Worm (Caenorhabditis elegans) whole organism, L4 larva: ENCODE measurements around the gene bus-18.
A peak's percentile ranks its signal among the peaks of the same experiment; 100 is the strongest.

Experiments used
- F44E2.7 ChIP-seq: fragments of 200-800 bp; sonication (Bioruptor generic); IDR thresholded peaks from 2 replicates; pipeline ENCODE4 v2.1.2; 2022; ENCODE audit warnings: missing genetic modification characterization, missing compliant biosample characterization
- F49E8.2 ChIP-seq: sonication (generic microtip); optimal IDR thresholded peaks from 2 replicates; lab custom pipeline; 2016; ENCODE audit warnings: missing compliant biosample characterization, mild to moderate bottlenecking, missing genetic modification characterization, borderline replicate concordance
- T20F7.1 ChIP-seq: fragments of 200-800 bp; sonication (Bioruptor generic); optimal IDR thresholded peaks from 2 replicates; lab custom pipeline; 2018; ENCODE audit warnings: mild to moderate bottlenecking, missing genetic modification characterization, missing compliant biosample characterization
- T26A8.4 ChIP-seq: fragments of 200-800 bp; sonication (Bioruptor generic); IDR thresholded peaks from 2 replicates; pipeline ENCODE4 v1.3.6; 2022; ENCODE audit warnings: missing genetic modification characterization, missing compliant biosample characterization
- aha-1 ChIP-seq: fragments of 150-350 bp; peaks from one replicate; lab custom pipeline; 2014; ENCODE audit warnings: missing biosample characterization, missing genetic modification characterization
- ceh-32 ChIP-seq: sonication (generic microtip); optimal IDR thresholded peaks from 2 replicates; lab custom pipeline; 2016; ENCODE audit warnings: mild to moderate bottlenecking, missing genetic modification characterization, missing compliant biosample characterization; ENCODE audit not compliant: poor library complexity
- cey-2 ChIP-seq: sonication (generic microtip); optimal IDR thresholded peaks from 3 replicates; lab custom pipeline; 2017; ENCODE audit warnings: missing genetic modification characterization, mild to moderate bottlenecking, missing compliant biosample characterization, antibody characterized with exemption, borderline replicate concordance; ENCODE audit not compliant: insufficient read depth
- ctbp-1 ChIP-seq: fragments of 200-800 bp; sonication (Bioruptor generic); IDR thresholded peaks from 2 replicates; pipeline ENCODE4 v1.3.6; 2022; ENCODE audit warnings: missing genetic modification reagents, missing genetic modification characterization, missing compliant biosample characterization
- daf-16 ChIP-seq, 3 experiments: sonication (generic microtip); optimal IDR thresholded peaks; 2 replicates each; lab custom pipeline; 2016 to 2017; ENCODE audit warnings: missing genetic modification characterization in 3 of 3, missing genetic modification reagents in 3 of 3, mild to moderate bottlenecking in 2 of 3, missing compliant biosample characterization in 2 of 3, missing biosample characterization in 1 of 3, moderate library complexity in 1 of 3
- daf-19 ChIP-seq: fragments of 200-800 bp; sonication (Bioruptor generic); conservative IDR thresholded peaks from 2 replicates; pipeline ENCODE4 v1.3.6; 2022; ENCODE audit warnings: missing genetic modification characterization, missing compliant biosample characterization
- dmd-6 ChIP-seq: fragments of 200-800 bp; sonication (Bioruptor generic); IDR thresholded peaks from 2 replicates; pipeline ENCODE4 v1.3.6; 2022; ENCODE audit warnings: missing genetic modification reagents, missing genetic modification characterization, missing compliant biosample characterization
- dve-1 ChIP-seq: sonication (generic microtip); optimal IDR thresholded peaks from 2 replicates; lab custom pipeline; 2017; ENCODE audit warnings: antibody characterized with exemption, mild to moderate bottlenecking, missing genetic modification characterization, missing compliant biosample characterization; ENCODE audit not compliant: insufficient read depth
- hif-1 ChIP-seq, 2 experiments: sonication (generic microtip); optimal IDR thresholded peaks; 2 replicates each; lab custom pipeline; 2016 to 2017; ENCODE audit warnings: missing compliant biosample characterization in 2 of 2, missing genetic modification characterization in 2 of 2, missing genetic modification reagents in 2 of 2, missing genotype in 2 of 2, mild to moderate bottlenecking in 1 of 2
- hlh-11 ChIP-seq: fragments of 200-800 bp; sonication (Bioruptor generic); optimal IDR thresholded peaks from 2 replicates; lab custom pipeline; 2018; ENCODE audit warnings: mild to moderate bottlenecking, missing genetic modification characterization, missing compliant biosample characterization
- hlh-30 ChIP-seq: sonication (generic microtip); optimal IDR thresholded peaks from 2 replicates; lab custom pipeline; 2017; ENCODE audit warnings: antibody characterized with exemption, mild to moderate bottlenecking, missing genetic modification characterization, missing compliant biosample characterization; ENCODE audit not compliant: insufficient read depth
- lin-1 ChIP-seq: fragments of 200-800 bp; sonication (Bioruptor generic); IDR thresholded peaks from 2 replicates; pipeline ENCODE4 v1.3.6; 2022; ENCODE audit warnings: missing genetic modification reagents, missing genetic modification characterization, missing compliant biosample characterization
- lin-15B ChIP-seq: fragments of 150-350 bp; sonication (generic microtip); optimal IDR thresholded peaks from 3 replicates; lab custom pipeline; 2014; ENCODE audit warnings: missing biosample characterization, missing genetic modification characterization
- lin-38 ChIP-seq: fragments of 200-800 bp; sonication (Bioruptor generic); IDR thresholded peaks from 2 replicates; pipeline ENCODE4 v1.3.6; 2022; ENCODE audit warnings: missing genetic modification reagents, missing genetic modification characterization, missing compliant biosample characterization
- lin-39 ChIP-seq: fragments of 150-350 bp; optimal IDR thresholded peaks from 2 replicates; lab custom pipeline; 2014; ENCODE audit warnings: missing biosample characterization, missing genetic modification reagents, missing genetic modification characterization
- lsy-2 ChIP-seq, 2 experiments: fragments of 150-350 bp in 1 of 2; sonication (generic microtip) in 1 of 2; optimal IDR thresholded peaks; 2 replicates each; lab custom pipeline; 2014 to 2017; ENCODE audit warnings: missing biosample characterization in 2 of 2, missing genetic modification characterization in 2 of 2
- madf-5 ChIP-seq, 2 experiments: fragments of 200-800 bp; sonication (Bioruptor generic); IDR thresholded peaks; 2 replicates each; pipeline ENCODE4 v1.3.6; 2022; ENCODE audit warnings: missing compliant biosample characterization in 2 of 2, missing genetic modification characterization in 2 of 2
- mdl-1 ChIP-seq, 2 experiments: fragments of 150-350 bp in 1 of 2; sonication (generic microtip) in 1 of 2; optimal IDR thresholded peaks; 2 replicates each; lab custom pipeline; 2014 to 2017; ENCODE audit warnings: missing biosample characterization in 2 of 2, missing genetic modification characterization in 2 of 2
- mdt-29 ChIP-seq: fragments of 200-800 bp; sonication (Bioruptor generic); IDR thresholded peaks from 2 replicates; pipeline ENCODE4 v1.3.6; 2022; ENCODE audit warnings: missing genetic modification reagents, missing genetic modification characterization, missing compliant biosample characterization
- mep-1 ChIP-seq: fragments of 150-350 bp; sonication (generic microtip); optimal IDR thresholded peaks from 3 replicates; lab custom pipeline; 2014; ENCODE audit warnings: missing biosample characterization, missing genetic modification characterization
- mxl-3 ChIP-seq: fragments of 200-800 bp; sonication (Bioruptor generic); optimal IDR thresholded peaks from 2 replicates; lab custom pipeline; 2018; ENCODE audit warnings: mild to moderate bottlenecking, missing genetic modification characterization, missing compliant biosample characterization
- nhr-10 ChIP-seq: fragments of 150-350 bp; optimal IDR thresholded peaks from 2 replicates; lab custom pipeline; 2014; ENCODE audit warnings: missing biosample characterization, missing genetic modification characterization
- nhr-102 ChIP-seq: sonication (generic microtip); optimal IDR thresholded peaks from 2 replicates; lab custom pipeline; 2016; ENCODE audit warnings: mild to moderate bottlenecking, missing genetic modification characterization, moderate library complexity, missing compliant biosample characterization
- nhr-11 ChIP-seq: fragments of 150-350 bp; optimal IDR thresholded peaks from 2 replicates; lab custom pipeline; 2014; ENCODE audit warnings: missing biosample characterization, missing genetic modification characterization
- nhr-237 ChIP-seq: sonication (generic microtip); optimal IDR thresholded peaks from 2 replicates; lab custom pipeline; 2017; ENCODE audit warnings: missing biosample characterization, missing genetic modification characterization
- nhr-28 ChIP-seq: fragments of 150-350 bp; optimal IDR thresholded peaks from 2 replicates; lab custom pipeline; 2014; ENCODE audit warnings: missing biosample characterization, missing genetic modification characterization
- nhr-42 ChIP-seq: fragments of 200-800 bp; sonication (Bioruptor generic); IDR thresholded peaks from 2 replicates; pipeline ENCODE4 v1.3.6; 2022; ENCODE audit warnings: missing genetic modification characterization, missing compliant biosample characterization
- nhr-6 ChIP-seq: fragments of 150-350 bp; optimal IDR thresholded peaks from 2 replicates; lab custom pipeline; 2014; ENCODE audit warnings: missing biosample characterization, missing genetic modification characterization
- nhr-77 ChIP-seq: fragments of 150-350 bp; optimal IDR thresholded peaks from 2 replicates; lab custom pipeline; 2014; ENCODE audit warnings: missing biosample characterization, missing genetic modification characterization
- pha-4 ChIP-seq, 2 experiments: fragments of 150-350 bp in 1 of 2; fragments of 200-800 bp in 1 of 2; sonication (Bioruptor generic) in 1 of 2; IDR thresholded peaks in 1 of 2; optimal IDR thresholded peaks in 1 of 2; 2 replicates each; pipeline versions ENCODE4 v1.3.6 to Lab custom; 2014 to 2022; ENCODE audit warnings: missing genetic modification characterization in 2 of 2, missing genetic modification reagents in 2 of 2, missing biosample characterization in 1 of 2, missing compliant biosample characterization in 1 of 2
- pqm-1 ChIP-seq: sonication (generic microtip); optimal IDR thresholded peaks from 2 replicates; lab custom pipeline; 2017; ENCODE audit warnings: missing biosample characterization, missing genetic modification characterization
- sdz-12 ChIP-seq: fragments of 200-800 bp; sonication (Bioruptor generic); optimal IDR thresholded peaks from 2 replicates; lab custom pipeline; 2018; ENCODE audit warnings: mild to moderate bottlenecking, missing genetic modification characterization, missing compliant biosample characterization
- tag-97 ChIP-seq: fragments of 200-800 bp; sonication (Bioruptor generic); IDR thresholded peaks from 2 replicates; pipeline ENCODE4 v1.3.6; 2022; ENCODE audit warnings: missing genetic modification characterization, missing compliant biosample characterization
- tra-1 ChIP-seq: fragments of 200-800 bp; sonication (Bioruptor generic); IDR thresholded peaks from 2 replicates; pipeline ENCODE4 v1.3.6; 2022; ENCODE audit warnings: missing genetic modification reagents, missing genetic modification characterization, missing compliant biosample characterization
- unc-62 ChIP-seq, 3 experiments: fragments of 150-350 bp in 1 of 3; sonication (generic microtip); optimal IDR thresholded peaks in 2 of 3; peaks in 1 of 3; 1 replicate in 1 of 3; 2 replicates in 2 of 3; lab custom pipeline; 2014 to 2017; ENCODE audit warnings: missing biosample characterization in 3 of 3, missing genetic modification characterization in 3 of 3, missing genetic modification reagents in 3 of 3, missing genotype in 1 of 3
- vab-7 ChIP-seq: fragments of 200-800 bp; sonication (Bioruptor generic); IDR thresholded peaks from 2 replicates; pipeline ENCODE4 v1.3.6; 2022; ENCODE audit warnings: missing genetic modification reagents, missing genetic modification characterization, missing compliant biosample characterization
- zfp-3 ChIP-seq: fragments of 200-800 bp; sonication (Bioruptor generic); conservative IDR thresholded peaks from 2 replicates; pipeline ENCODE4 v1.3.6; 2022; ENCODE audit warnings: missing genetic modification reagents, missing genetic modification characterization, missing compliant biosample characterization
- zip-11 ChIP-seq: fragments of 200-800 bp; sonication (Bioruptor generic); IDR thresholded peaks from 2 replicates; pipeline ENCODE4 v1.3.6; 2022; ENCODE audit warnings: missing genetic modification characterization, missing compliant biosample characterization
- zip-2 ChIP-seq: fragments of 150-350 bp; optimal IDR thresholded peaks from 2 replicates; lab custom pipeline; 2014; ENCODE audit warnings: missing biosample characterization, missing genetic modification characterization
- ztf-11 ChIP-seq: fragments of 150-350 bp; optimal IDR thresholded peaks from 2 replicates; lab custom pipeline; 2014; ENCODE audit warnings: missing biosample characterization, missing genetic modification characterization

bus-18 gene

DNA sequence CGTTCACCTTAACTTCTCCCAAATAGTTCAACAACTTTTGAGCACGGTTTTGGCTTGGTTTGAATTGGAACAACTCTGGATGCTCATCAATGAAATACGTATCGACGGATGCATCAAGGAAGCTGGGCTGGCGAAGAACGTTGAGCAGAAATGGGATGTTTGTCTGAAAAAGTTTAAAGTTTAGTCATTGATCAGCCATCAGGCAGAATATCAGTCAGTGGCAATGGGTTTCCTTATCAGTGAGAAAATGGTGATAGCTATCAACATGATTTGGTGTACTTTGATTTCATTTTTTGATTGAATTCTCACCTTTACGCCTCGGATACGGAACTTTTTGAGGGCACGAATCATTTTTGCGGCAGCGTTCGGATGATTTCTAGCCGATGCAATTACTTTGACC, 47.0 kb downstream of the bus-18 start (continued):
- TF ChIP-seq hlh-11 (tag; lab: Kevin White, UChicago) (peak; percentile 35), zip-11 (GFP tag; lab: Robert Waterston, UW) (no peak), F44E2.7 (no peak), sdz-12 (GFP tag; lab: Kevin White, UChicago) (no peak), nhr-6 (tag; lab: Kevin White, UChicago) (no peak), madf-5 (GFP tag; IDR thresholded peaks at IDR 0.05; lab: Robert Waterston, UW) (no peak), zfp-3 (GFP tag; lab: Robert Waterston, UW) (0 out of 2 replicates have a peak, but pooled peaks have one; percentile 31), ctbp-1 (no peak), tra-1 (GFP tag; lab: Robert Waterston, UW) (no peak), mxl-3 (GFP tag; lab: Kevin White, UChicago) (no peak), ceh-32 (tag; lab: Kevin White, UChicago) (no peak), lin-39 (no peak)

DNA sequence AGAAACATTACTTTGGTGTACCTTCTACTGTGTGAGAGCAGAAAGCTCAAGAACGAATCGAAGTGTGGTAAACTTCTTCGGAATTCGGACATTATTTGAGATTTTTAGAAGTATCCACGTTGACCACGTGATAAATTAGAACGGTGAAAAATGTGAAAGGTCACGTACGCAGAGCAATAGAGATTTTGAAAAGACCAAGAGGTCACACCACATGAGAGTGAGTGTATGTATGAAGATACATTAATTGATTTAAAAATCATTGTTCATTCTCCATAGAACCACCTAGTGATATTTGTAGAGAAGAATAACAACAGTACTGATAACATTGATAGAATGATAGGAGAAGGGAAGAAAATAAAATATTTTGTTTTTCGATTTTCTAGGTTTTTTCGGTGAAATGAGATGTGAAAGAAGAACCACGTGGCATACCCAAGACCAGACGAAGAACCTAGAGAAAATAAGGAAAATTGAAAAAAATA, 49.0 kb downstream of the bus-18 start, which contains the start of gene pyc-1:
Gene pyc-1, minus strand, starts transcription at position 69 of the 479 bp plus-strand sequence.
- TF ChIP-seq mdl-1 (tag; optimal IDR thresholded peaks at IDR 0.05; lab: Kevin White, UChicago) (peak in 1 of 2 experiments; percentile 47), zip-2 (tag; lab: Kevin White, UChicago) (peak; percentile 21), hif-1 (tag; optimal IDR thresholded peaks at IDR 0.05; lab: Kevin White, UChicago) (peak; percentile 74 to 95), mep-1 (peak; percentile 71), cey-2 (tag; lab: Kevin White, UChicago) (no peak), nhr-11 (tag; lab: Kevin White, UChicago) (peak; percentile 23), nhr-6 (tag; lab: Kevin White, UChicago) (peak; percentile 47), nhr-42 (GFP tag; lab: Robert Waterston, UW) (no peak), vab-7 (GFP tag; lab: Robert Waterston, UW) (no peak), hlh-11 (tag; lab: Kevin White, UChicago) (peak; percentile 66), aha-1 (peak; percentile 92), unc-62 (GFP tag; optimal IDR thresholded peaks at IDR 0.05 in 1 of 2; lab: Kevin White, UChicago) (peak in 1 of 2 experiments; percentile 49), unc-62 (tag; optimal IDR thresholded peaks at IDR 0.05; lab: Kevin White, UChicago) (no peak), T26A8.4 (no peak), nhr-28 (tag; lab: Kevin White, UChicago) (peak; percentile 84), lin-38 (GFP tag; lab: Robert Waterston, UW) (peak; percentile 28), ztf-11 (tag; lab: Kevin White, UChicago) (no peak), nhr-10 (tag; lab: Kevin White, UChicago) (peak; percentile 90), pha-4 (GFP tag; IDR thresholded peaks at IDR 0.05; lab: Robert Waterston, UW) (0 out of 2 replicates have a peak, but pooled peaks have one; percentile 10), pha-4 (tag; optimal IDR thresholded peaks at IDR 0.05; lab: Kevin White, UChicago) (no peak), F49E8.2 (tag; lab: Kevin White, UChicago) (no peak), nhr-77 (tag; lab: Kevin White, UChicago) (peak; percentile 90), lsy-2 (tag; optimal IDR thresholded peaks at IDR 0.05; lab: Kevin White, UChicago) (peak in 1 of 2 experiments; percentile 51), mxl-3 (GFP tag; lab: Kevin White, UChicago) (peak; percentile 15), nhr-237 (tag; lab: Kevin White, UChicago) (no peak), zfp-3 (GFP tag; lab: Robert Waterston, UW) (peak; percentile 64), nhr-102 (tag; lab: Kevin White, UChicago) (no peak), lin-1 (GFP tag; lab: Robert Waterston, UW) (0 out of 2 replicates have a peak, but pooled peaks have one; percentile 12), T20F7.1 (GFP tag; lab: Kevin White, UChicago) (peak; percentile 66), pqm-1 (tag; lab: Kevin White, UChicago) (peak; percentile 10), dmd-6 (GFP tag; lab: Robert Waterston, UW) (peak; percentile 47), daf-19 (GFP tag; lab: Robert Waterston, UW) (no peak), lin-15B (tag; lab: Kevin White, UChicago) (no peak), dve-1 (tag; lab: Kevin White, UChicago) (peak; percentile 76), tag-97 (GFP tag; lab: Robert Waterston, UW) (no peak), ceh-32 (tag; lab: Kevin White, UChicago) (no peak), daf-16 (GFP tag; optimal IDR thresholded peaks at IDR 0.05; lab: Kevin White, UChicago) (no peak), daf-16 (tag; optimal IDR thresholded peaks at IDR 0.05; lab: Kevin White, UChicago) (peak; percentile 91), hlh-30 (tag; lab: Kevin White, UChicago) (peak; percentile 71), mdt-29 (GFP tag; lab: Robert Waterston, UW) (peak; percentile 23; the same call in 1 of the 2 replicates)
